Fruit fly (Drosophila melanogaster): Measurements from ENCODE around the gene side-III.

Gene side-III

dm6 chr3R:5833948-5834504 lies 125.3 kb downstream of the side-III start:
- TF ChIP-seq CG6854 (GFP tag; optimal IDR thresholded peaks at IDR 0.05) (no peak), cyc (GFP tag; optimal IDR thresholded peaks at IDR 0.05) (peak; percentile 97), Eip75B (GFP tag; optimal IDR thresholded peaks at IDR 0.05) (peak; percentile 92), CG31627 (GFP tag; optimal IDR thresholded peaks at IDR 0.05) (peak; percentile 96), svp (GFP tag) (peak; percentile 97), CG1621 (tag; optimal IDR thresholded peaks at IDR 0.05) (peak; percentile 81), pdm3 (GFP tag; optimal IDR thresholded peaks at IDR 0.05) (peak; percentile 92), CG3919 (GFP tag; optimal IDR thresholded peaks at IDR 0.05) (peak; percentile 94), vri (GFP tag; optimal IDR thresholded peaks at IDR 0.05) (peak; percentile 47), Ets21C (GFP tag; optimal IDR thresholded peaks at IDR 0.05) (peak; percentile 92), ss (GFP tag; optimal IDR thresholded peaks at IDR 0.05) (peak; percentile 60 to 78), Hr39 (GFP tag; optimal IDR thresholded peaks at IDR 0.05) (peak; percentile 97), fkh (GFP tag; optimal IDR thresholded peaks at IDR 0.05) (no peak), Gug (GFP tag; IDR thresholded peaks at IDR 0.05) (peak; percentile 92), Eip93F (GFP tag; optimal IDR thresholded peaks at IDR 0.05) (peak; percentile 34), dsx (GFP tag; optimal IDR thresholded peaks at IDR 0.05; ENCODE audit: poor library complexity, severe bottlenecking) (peak; percentile 67), CG10669 (GFP tag; optimal IDR thresholded peaks at IDR 0.05) (peak; percentile 79), Hr38 (GFP tag; optimal IDR thresholded peaks at IDR 0.05) (peak; percentile 45), CG15336 (GFP tag; IDR thresholded peaks at IDR 0.05) (peak; percentile 96), CG8632 (GFP tag; optimal IDR thresholded peaks at IDR 0.05) (peak; percentile 87), topi (GFP tag; optimal IDR thresholded peaks at IDR 0.05) (peak; percentile 95), CG6808 (GFP tag; optimal IDR thresholded peaks at IDR 0.05) (peak; percentile 70), CG11294 (GFP tag; IDR thresholded peaks at IDR 0.05) (peak; percentile 89), lz (GFP tag; optimal IDR thresholded peaks at IDR 0.05) (peak; percentile 94), Sox102F (GFP tag; optimal IDR thresholded peaks at IDR 0.05) (peak; percentile 89), eg (GFP tag; IDR thresholded peaks at IDR 0.05) (peak; percentile 94), net (GFP tag; optimal IDR thresholded peaks at IDR 0.05) (peak; percentile 91), CG32006 (GFP tag; optimal IDR thresholded peaks at IDR 0.05) (peak; percentile 95), dac (GFP tag; optimal IDR thresholded peaks at IDR 0.05) (peak; percentile 86), achi (GFP tag; optimal IDR thresholded peaks at IDR 0.05) (peak; percentile 91), Sox14 (GFP tag; optimal IDR thresholded peaks at IDR 0.05) (peak; percentile 93), CG3032 (tag; optimal IDR thresholded peaks at IDR 0.05) (peak; percentile 74), Met (GFP tag; optimal IDR thresholded peaks at IDR 0.05) (peak; percentile 92), CG8319 (GFP tag; optimal IDR thresholded peaks at IDR 0.05) (peak; percentile 90), Lpt (GFP tag; optimal IDR thresholded peaks at IDR 0.05) (peak; percentile 91), salr (GFP tag; optimal IDR thresholded peaks at IDR 0.05) (peak; percentile 69 to 85), CG34406 (GFP tag; optimal IDR thresholded peaks at IDR 0.05) (peak; percentile 91), esn (GFP tag; optimal IDR thresholded peaks at IDR 0.05) (peak; percentile 93), Blimp-1 (GFP tag; optimal IDR thresholded peaks at IDR 0.05) (peak; percentile 69), spab (GFP tag; optimal IDR thresholded peaks at IDR 0.05) (peak; percentile 76), CG11762 (GFP tag; optimal IDR thresholded peaks at IDR 0.05; ENCODE audit: insufficient read depth) (peak; percentile 84), CG6276 (GFP tag; optimal IDR thresholded peaks at IDR 0.05) (peak; percentile 86), Hr4 (GFP tag; optimal IDR thresholded peaks at IDR 0.05) (peak; percentile 93), Sox15 (GFP tag; optimal IDR thresholded peaks at IDR 0.05) (peak; percentile 85), acj6 (GFP tag; optimal IDR thresholded peaks at IDR 0.05) (peak; percentile 93), CG9139 (GFP tag; optimal IDR thresholded peaks at IDR 0.05) (peak; percentile 41), OdsH (GFP tag; optimal IDR thresholded peaks at IDR 0.05) (peak; percentile 95), Ets96B (tag; optimal IDR thresholded peaks at IDR 0.05) (peak; percentile 83), CG11902 (GFP tag; optimal IDR thresholded peaks at IDR 0.05) (peak; percentile 91), CG6792 (GFP tag; optimal IDR thresholded peaks at IDR 0.05) (peak; percentile 92), CG6163 (GFP tag; IDR thresholded peaks at IDR 0.05) (peak; percentile 97)

Measured in whole organism, prepupa.